Worm (Caenorhabditis elegans) whole organism, L1 larva: ENCODE measurements around the gene msp-113.
A peak's percentile ranks its signal among the peaks of the same experiment; 100 is the strongest.
"Not testable (repeated sequence)": the region's sequence is repeated elsewhere in the genome, so short reads cannot be mapped to it uniquely, and the experiment has no call there.

Experiments
- C04F5.9 ChIP-seq: sonication (generic microtip); optimal IDR thresholded peaks from 2 replicates; lab custom pipeline; 2016; ENCODE audit warnings: missing genetic modification characterization, missing compliant biosample characterization
- C34B4.2 ChIP-seq: sonication (generic microtip); optimal IDR thresholded peaks from 2 replicates; lab custom pipeline; 2017; ENCODE audit warnings: mild to moderate bottlenecking, missing genetic modification characterization, missing compliant biosample characterization
- alr-1 ChIP-seq: fragments of 200-800 bp; sonication (Bioruptor generic); optimal IDR thresholded peaks from 2 replicates; lab custom pipeline; 2018; ENCODE audit warnings: borderline replicate concordance, mild to moderate bottlenecking, missing genetic modification characterization, missing compliant biosample characterization
- ceh-82 ChIP-seq, 3 experiments: fragments of 150-350 bp in 1 of 3; sonication (generic microtip) in 2 of 3; optimal IDR thresholded peaks; 2 replicates each; lab custom pipeline; 2014 to 2017; ENCODE audit warnings: missing biosample characterization in 3 of 3, missing genetic modification characterization in 3 of 3
- ces-1 ChIP-seq: fragments of 150-350 bp; optimal IDR thresholded peaks from 2 replicates; lab custom pipeline; 2014; ENCODE audit warnings: missing biosample characterization, missing genetic modification reagents, missing genetic modification characterization
- dpl-1 ChIP-seq, 3 experiments: fragments of 150-350 bp in 2 of 3; sonication (generic microtip) in 1 of 3; optimal IDR thresholded peaks; 2 replicates each; lab custom pipeline; 2014 to 2017; ENCODE audit warnings: missing biosample characterization in 3 of 3, missing genetic modification characterization in 3 of 3, missing genetic modification reagents in 3 of 3
- dsc-1 ChIP-seq: sonication (generic microtip); optimal IDR thresholded peaks from 2 replicates; lab custom pipeline; 2016; ENCODE audit warnings: mild to moderate bottlenecking, missing genetic modification characterization, missing compliant biosample characterization
- efl-1 ChIP-seq, 4 experiments: fragments of 150-350 bp; optimal IDR thresholded peaks in 3 of 4; peaks in 1 of 4; 1 replicate in 1 of 4; 2 replicates in 3 of 4; lab custom pipeline; 2014; ENCODE audit warnings: missing biosample characterization in 2 of 4, missing genetic modification characterization in 2 of 4, missing genetic modification reagents in 2 of 4
- elt-2 ChIP-seq: sonication (generic microtip); optimal IDR thresholded peaks from 2 replicates; lab custom pipeline; 2016; ENCODE audit warnings: missing genetic modification characterization, mild to moderate bottlenecking, inconsistent platforms, missing compliant biosample characterization, missing genetic modification reagents
- fkh-8 ChIP-seq: sonication (generic microtip); optimal IDR thresholded peaks from 2 replicates; lab custom pipeline; 2016; ENCODE audit warnings: mild to moderate bottlenecking, missing genetic modification characterization, missing compliant biosample characterization
- irx-1 ChIP-seq: sonication (generic microtip); optimal IDR thresholded peaks from 2 replicates; lab custom pipeline; 2016; ENCODE audit warnings: missing genetic modification characterization, missing compliant biosample characterization
- isw-1 ChIP-seq: fragments of 200-800 bp; sonication (Bioruptor generic); IDR thresholded peaks from 2 replicates; pipeline ENCODE4 v1.3.6; 2022; ENCODE audit warnings: missing genetic modification characterization, missing compliant biosample characterization
- lin-13 ChIP-seq: fragments of 150-350 bp; optimal IDR thresholded peaks from 2 replicates; lab custom pipeline; 2014; ENCODE audit warnings: missing biosample characterization, missing genetic modification reagents, missing genetic modification characterization
- lin-14 ChIP-seq: fragments of 200-800 bp; sonication (Bioruptor generic); optimal IDR thresholded peaks from 2 replicates; lab custom pipeline; 2018; ENCODE audit warnings: mild to moderate bottlenecking, missing genetic modification characterization, moderate library complexity, missing compliant biosample characterization
- lir-3 ChIP-seq: sonication (generic microtip); optimal IDR thresholded peaks from 2 replicates; lab custom pipeline; 2016; ENCODE audit warnings: mild to moderate bottlenecking, missing genetic modification characterization, moderate library complexity, missing compliant biosample characterization; ENCODE audit not compliant: poor library complexity
- mef-2 ChIP-seq: fragments of 150-350 bp; optimal IDR thresholded peaks from 2 replicates; lab custom pipeline; 2014; ENCODE audit warnings: missing biosample characterization, missing genetic modification characterization
- nhr-19 ChIP-seq: fragments of 200-800 bp; sonication (Bioruptor generic); conservative IDR thresholded peaks from 2 replicates; pipeline ENCODE4 v1.3.6; 2022; ENCODE audit warnings: missing genetic modification characterization, missing compliant biosample characterization
- nhr-28 ChIP-seq: fragments of 150-350 bp; optimal IDR thresholded peaks from 2 replicates; lab custom pipeline; 2014; ENCODE audit warnings: missing biosample characterization, missing genetic modification characterization
- nhr-47 ChIP-seq: sonication (generic microtip); optimal IDR thresholded peaks from 2 replicates; lab custom pipeline; 2016; ENCODE audit warnings: mild to moderate bottlenecking, missing genetic modification characterization, moderate library complexity, missing compliant biosample characterization
- nhr-71 ChIP-seq: sonication (generic microtip); optimal IDR thresholded peaks from 2 replicates; lab custom pipeline; 2016; ENCODE audit warnings: mild to moderate bottlenecking, missing genetic modification characterization, moderate library complexity, missing compliant biosample characterization
- nhr-85 ChIP-seq: sonication (generic microtip); peaks from one replicate; lab custom pipeline; 2016; ENCODE audit warnings: missing genetic modification characterization, inconsistent platforms, missing compliant biosample characterization
- pax-3 ChIP-seq: fragments of 200-800 bp; sonication (Bioruptor generic); optimal IDR thresholded peaks from 2 replicates; lab custom pipeline; 2018; ENCODE audit warnings: mild to moderate bottlenecking, missing genetic modification characterization, moderate library complexity, missing compliant biosample characterization
- skn-1 ChIP-seq: fragments of 150-350 bp; optimal IDR thresholded peaks from 2 replicates; lab custom pipeline; 2014; ENCODE audit warnings: missing biosample characterization, missing genetic modification characterization
- snu-23 ChIP-seq: sonication (generic microtip); optimal IDR thresholded peaks from 2 replicates; lab custom pipeline; 2016; ENCODE audit warnings: missing genetic modification characterization, missing compliant biosample characterization
- sox-4 ChIP-seq: sonication (generic microtip); optimal IDR thresholded peaks from 2 replicates; lab custom pipeline; 2016; ENCODE audit warnings: missing genetic modification characterization, missing compliant biosample characterization
- sup-37 ChIP-seq: fragments of 200-800 bp; sonication (Bioruptor generic); optimal IDR thresholded peaks from 2 replicates; lab custom pipeline; 2018; ENCODE audit warnings: mild to moderate bottlenecking, missing genetic modification characterization, missing compliant biosample characterization
- unc-130 ChIP-seq: fragments of 150-350 bp; optimal IDR thresholded peaks from 2 replicates; lab custom pipeline; 2017; ENCODE audit warnings: missing biosample characterization, missing genetic modification characterization, inconsistent platforms
- unc-30 ChIP-seq: sonication (generic microtip); optimal IDR thresholded peaks from 2 replicates; lab custom pipeline; 2017; ENCODE audit warnings: missing biosample characterization, missing genetic modification characterization
- unc-98 ChIP-seq: fragments of 200-800 bp; sonication (Bioruptor generic); IDR thresholded peaks from 2 replicates; pipeline ENCODE4 v1.3.6; 2022; ENCODE audit warnings: missing genetic modification characterization, missing compliant biosample characterization

The msp-113 gene

DNA sequence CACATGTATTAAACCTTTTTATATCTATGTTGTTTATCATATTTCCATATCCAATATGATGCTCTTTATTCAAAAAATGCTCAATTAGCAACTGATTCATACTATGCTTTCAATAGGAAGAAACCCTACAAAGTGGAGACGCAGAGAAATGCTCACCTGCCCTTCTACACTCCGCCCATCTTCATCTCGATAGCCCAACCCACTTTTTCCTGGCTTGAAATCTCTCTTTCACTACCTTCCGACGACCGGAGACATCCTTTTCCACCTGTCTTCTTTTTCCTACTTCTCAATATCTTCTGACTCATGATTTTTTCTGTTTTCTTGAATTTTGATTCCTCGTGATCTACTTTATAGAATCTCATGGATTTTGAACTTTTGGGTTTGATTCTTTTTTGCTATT, 8.8 kb upstream of the msp-113 start:
- TF ChIP-seq fkh-8 (tag; lab: Kevin White, UChicago) (peak; percentile 76), skn-1 (no peak), unc-98 (GFP tag; lab: Robert Waterston, UW) (no peak), unc-30 (no peak), snu-23 (GFP tag; lab: Kevin White, UChicago) (no peak), sup-37 (GFP tag; lab: Kevin White, UChicago) (no peak), lin-14 (GFP tag; lab: Kevin White, UChicago) (no peak), nhr-47 (tag; lab: Kevin White, UChicago) (peak; percentile 38), dpl-1 (GFP tag; optimal IDR thresholded peaks at IDR 0.05; lab: Kevin White, UChicago) (no peak), dsc-1 (tag; lab: Kevin White, UChicago) (peak; percentile 43), nhr-71 (peak; percentile 37), sox-4 (tag; lab: Kevin White, UChicago) (peak; percentile 55), C04F5.9 (tag; lab: Kevin White, UChicago) (no peak)

DNA sequence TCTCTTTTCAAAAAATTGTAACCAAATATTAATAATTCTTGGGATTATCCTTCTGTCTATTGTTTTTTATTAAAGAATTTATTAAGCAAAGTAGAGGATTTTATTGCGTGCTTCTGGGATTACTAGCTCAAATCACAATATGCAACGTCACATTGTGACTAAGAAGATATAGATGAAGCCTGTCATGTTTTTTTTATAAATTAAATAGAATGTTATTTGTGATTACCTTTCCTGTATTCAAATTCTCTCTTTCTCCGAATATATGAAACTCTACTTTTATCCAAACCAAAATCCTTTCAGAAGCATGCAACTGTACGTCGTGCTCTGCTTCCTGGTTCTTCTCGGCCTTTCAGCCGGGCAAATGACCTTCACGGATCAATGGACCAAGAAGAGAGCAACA, 7.2 kb upstream of the msp-113 start, which contains the start of gene nlp-47:
nlp-47 (plus strand) TSS at position 301 of the 400 bp plus-strand sequence.
- no peak for TF ChIP-seq C34B4.2 (tag; lab: Kevin White, UChicago)
- peak; percentile 62 for TF ChIP-seq dsc-1 (tag; lab: Kevin White, UChicago)

DNA sequence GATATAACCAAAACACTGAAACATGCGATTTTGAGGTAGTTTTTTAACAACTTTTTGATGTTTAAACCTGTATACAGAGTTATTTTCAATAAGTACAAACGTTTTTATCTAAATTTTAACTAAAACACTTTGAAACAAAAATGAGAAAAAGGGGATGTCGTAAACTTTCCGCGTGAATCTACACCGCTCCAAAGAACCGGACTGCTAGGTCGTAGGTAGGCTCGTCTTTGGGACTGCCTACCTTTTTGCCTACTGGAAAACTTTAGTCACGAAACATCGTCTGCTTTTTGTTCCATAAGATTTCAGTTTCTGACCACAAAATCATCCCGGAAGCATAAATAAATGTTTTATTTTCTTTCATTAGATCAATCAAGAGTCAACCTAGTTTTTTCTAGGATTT, 6.6 kb upstream of the msp-113 start:
- TF ChIP-seq pax-3 (tag; lab: Kevin White, UChicago) (no peak), nhr-19 (GFP tag; lab: Robert Waterston, UW) (no peak), unc-130 (tag; lab: Kevin White, UChicago) (no peak), isw-1 (GFP tag; lab: Robert Waterston, UW) (no peak), ceh-82 (tag; optimal IDR thresholded peaks at IDR 0.05; lab: Kevin White, UChicago) (no peak), mef-2 (tag; lab: Kevin White, UChicago) (no peak), lir-3 (tag; lab: Kevin White, UChicago) (no peak), dsc-1 (tag; lab: Kevin White, UChicago) (no peak)

DNA sequence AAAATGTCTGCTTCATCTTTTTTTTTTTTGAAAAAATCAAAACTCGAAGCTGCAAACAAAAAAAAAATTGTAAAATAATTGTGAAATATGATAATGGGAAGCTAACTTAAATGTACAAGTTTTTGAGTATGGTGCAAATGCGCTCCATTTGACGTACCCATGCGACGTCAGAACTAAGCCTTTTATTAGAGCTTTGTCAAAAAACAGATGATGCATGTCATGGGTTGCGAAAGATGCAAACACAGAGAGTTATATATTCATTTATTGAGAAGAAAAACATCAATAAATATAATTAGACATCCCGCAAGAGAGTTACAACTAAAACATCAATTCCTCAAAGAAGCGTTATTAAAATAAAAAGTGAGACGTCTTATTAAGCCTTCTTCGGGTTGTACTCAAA, 3.3 kb upstream of the msp-113 start:
- TF ChIP-seq nhr-28 (tag; lab: Kevin White, UChicago) (no peak), efl-1 (optimal IDR thresholded peaks at IDR 0.05; lab: Kevin White, UChicago) (no peak), efl-1 (GFP tag; optimal IDR thresholded peaks at IDR 0.05 in 1 of 2; lab: Kevin White, UChicago) (peak in 1 of 2 experiments; percentile 54), alr-1 (tag; lab: Kevin White, UChicago) (no peak), dsc-1 (tag; lab: Kevin White, UChicago) (peak; percentile 58), lin-13 (no peak)

DNA sequence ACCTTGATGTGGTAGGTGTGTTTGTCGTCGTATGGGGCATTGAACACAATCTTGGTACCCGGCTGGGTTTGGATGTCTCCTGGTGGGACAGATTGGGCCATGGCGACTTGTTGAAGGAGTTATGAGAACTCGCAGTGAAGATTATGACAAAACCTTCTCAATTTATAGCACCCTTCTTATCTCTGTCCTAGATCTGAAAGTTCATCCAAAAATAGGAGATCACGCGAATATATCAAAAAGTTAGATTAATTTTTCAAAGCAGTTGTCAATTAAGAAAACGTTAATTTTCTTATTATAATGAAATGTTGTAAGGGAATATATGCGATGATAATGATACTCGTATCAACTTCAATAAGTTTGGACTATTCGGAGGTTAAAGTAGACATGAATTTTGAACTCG, 2.5 kb upstream of the msp-113 start, which contains the start of gene msp-51:
msp-51 (minus strand) TSS at position 101 of the 400 bp plus-strand sequence.
- TF ChIP-seq nhr-85 (tag; lab: Kevin White, UChicago); lir-3 (tag; lab: Kevin White, UChicago); ceh-82 (tag; optimal IDR thresholded peaks at IDR 0.05; lab: Kevin White, UChicago): not testable (repeated sequence)
- TF ChIP-seq, all 84 proteins: peak for 0; not testable (repeated sequence) for 84

DNA sequence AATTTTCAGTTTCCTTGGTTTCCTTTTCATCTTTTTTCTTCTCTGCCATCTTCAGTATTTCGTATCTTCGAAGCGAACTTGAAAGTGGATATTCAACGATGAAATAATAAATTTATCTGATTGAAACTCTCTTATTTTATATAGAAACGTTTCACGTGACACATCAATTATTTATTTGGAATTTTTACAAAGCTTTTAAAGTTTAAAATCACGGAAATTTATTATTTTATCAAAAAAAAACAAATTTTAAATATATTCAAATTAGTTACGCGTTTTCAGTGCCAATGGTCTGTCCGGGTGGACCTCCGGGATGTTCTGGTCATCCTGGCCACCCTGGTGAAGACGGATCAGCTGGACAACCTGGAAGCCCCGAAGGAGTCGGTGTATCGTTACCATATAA, 5.3 kb downstream of the msp-113 start, which contains the start of gene ZK354.7:
ZK354.7 (minus strand) TSS at position 101 of the 400 bp plus-strand sequence.
- TF ChIP-seq ces-1 (GFP tag; lab: Kevin White, UChicago): no peak

DNA sequence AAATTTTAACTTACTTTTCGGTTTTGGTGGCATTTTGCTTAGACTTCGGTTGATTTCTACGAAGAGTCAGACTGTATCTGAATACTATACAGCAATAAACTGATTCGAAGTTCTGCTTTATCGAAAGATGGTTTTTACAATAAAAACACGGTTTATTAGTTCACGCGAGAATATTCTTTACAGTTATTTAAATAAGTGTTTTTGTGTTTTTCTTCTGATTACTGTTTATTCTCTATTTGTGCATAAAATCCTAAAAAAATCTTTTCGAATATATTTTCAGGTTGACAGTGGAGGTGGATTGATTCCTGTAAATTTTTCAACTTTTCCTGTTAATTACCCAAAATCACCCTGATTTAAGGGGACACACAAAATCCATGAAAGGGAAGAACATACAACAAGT, 8.3 kb downstream of the msp-113 start, which contains the start of gene ZK354.8:
ZK354.8 (minus strand) TSS at position 101 of the 400 bp plus-strand sequence.
- TF ChIP-seq nhr-19 (GFP tag; lab: Robert Waterston, UW) (no peak), irx-1 (tag; lab: Kevin White, UChicago) (no peak), efl-1 (optimal IDR thresholded peaks at IDR 0.05; lab: Kevin White, UChicago) (no peak), efl-1 (GFP tag; optimal IDR thresholded peaks at IDR 0.05 in 1 of 2; lab: Kevin White, UChicago) (no peak), elt-2 (tag; lab: Kevin White, UChicago) (no peak), sup-37 (GFP tag; lab: Kevin White, UChicago) (no peak)
